Worm (Caenorhabditis elegans): ENCODE data around the gene clec-128.

The clec-128 gene

DNA sequence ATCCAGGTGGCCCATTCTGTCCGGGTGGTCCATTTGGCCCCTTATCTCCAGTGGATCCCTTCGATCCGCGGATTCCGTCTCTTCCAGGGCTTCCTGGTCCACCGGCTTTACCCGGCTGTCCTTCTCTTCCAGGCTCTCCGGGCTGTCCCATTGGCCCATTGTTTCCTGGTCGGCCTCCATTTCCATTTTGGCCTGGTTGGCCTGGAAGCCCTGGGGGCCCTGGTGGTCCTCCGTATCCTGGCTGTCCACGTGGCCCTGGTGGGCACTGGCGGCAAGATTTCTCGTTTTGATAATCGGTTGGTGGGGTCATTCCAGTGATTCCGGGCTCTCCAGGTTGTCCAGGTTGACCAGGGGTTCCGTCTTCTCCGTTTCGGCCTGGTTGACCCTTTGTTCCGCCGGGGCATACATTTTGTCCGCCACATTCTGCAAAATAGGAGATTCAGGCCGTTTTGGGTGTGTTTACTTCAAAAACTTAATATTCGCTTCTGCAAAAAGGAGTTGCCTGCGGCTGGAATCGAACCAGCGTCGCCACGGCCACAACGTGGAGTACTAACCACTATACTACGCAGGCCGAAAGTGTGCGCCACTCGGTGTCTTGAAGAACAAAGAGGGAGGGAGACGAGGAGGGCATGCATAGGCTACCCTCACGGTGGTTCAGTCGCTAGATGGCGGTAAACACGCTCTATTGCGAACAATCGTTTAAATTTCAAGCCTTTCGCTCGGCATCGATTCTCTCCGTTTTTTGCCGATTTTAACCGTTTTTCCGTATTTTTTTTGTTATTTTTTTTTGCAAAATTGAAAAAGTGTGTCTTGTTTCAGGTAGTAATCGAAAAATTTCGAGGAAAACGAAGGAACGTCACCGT, 49.6 kb downstream of the clec-128 start, which contains the start of gene W09G10.9:
TSS of gene W09G10.9 (plus strand) at position 813 of the 863 bp plus-strand sequence.
- peak; percentile 53 for TF ChIP-seq fos-1 (tag; optimal IDR thresholded peaks at IDR 0.05)
- TF ChIP-seq C34F6.9 (tag; optimal IDR thresholded peaks at IDR 0.05), result peak; percentile 39
- peak; percentile 45 for TF ChIP-seq F13H6.1 (tag; optimal IDR thresholded peaks at IDR 0.05)
- TF ChIP-seq lsy-2 (tag; optimal IDR thresholded peaks at IDR 0.05), result peak; percentile 74 to 78
- peak; percentile 60 for TF ChIP-seq crh-2 (tag; optimal IDR thresholded peaks at IDR 0.05)
- peak; percentile 66 for TF ChIP-seq nhr-129 (tag; optimal IDR thresholded peaks at IDR 0.05)
- no peak for TF ChIP-seq alr-1 (tag; optimal IDR thresholded peaks at IDR 0.05)
- peak; percentile 12 for TF ChIP-seq lin-11 (tag; optimal IDR thresholded peaks at IDR 0.05)
- TF ChIP-seq unc-55 (GFP tag; optimal IDR thresholded peaks at IDR 0.05), result peak; percentile 60
- no peak for TF ChIP-seq R02D3.7 (tag; optimal IDR thresholded peaks at IDR 0.05)
- TF ChIP-seq mbf-1 (tag; optimal IDR thresholded peaks at IDR 0.05), result no peak
- peak; percentile 62 for TF ChIP-seq sma-9 (GFP tag; optimal IDR thresholded peaks at IDR 0.05)
- TF ChIP-seq sma-9 (tag; optimal IDR thresholded peaks at IDR 0.05), result no peak
- TF ChIP-seq lin-13 (GFP tag; optimal IDR thresholded peaks at IDR 0.05), result peak; percentile 65
- TF ChIP-seq mdl-1 (tag; optimal IDR thresholded peaks at IDR 0.05), result no peak
- peak; percentile 24 for TF ChIP-seq ceh-16 (tag; optimal IDR thresholded peaks at IDR 0.05)
- TF ChIP-seq sma-3 (GFP tag; optimal IDR thresholded peaks at IDR 0.05), result peak; percentile 49
- peak; percentile 15 for TF ChIP-seq nhr-25 (tag; optimal IDR thresholded peaks at IDR 0.05)
- peak; percentile 64 for TF ChIP-seq zag-1 (tag; optimal IDR thresholded peaks at IDR 0.05)
